Fruit fly (Drosophila melanogaster) whole organism, embryonic: ENCODE data around the gene twf.
A peak's percentile ranks its signal among the peaks of the same experiment; 100 is the strongest.

Experiments used
- Adf1 ChIP-seq: fragments of 200-800 bp; sonication (Bioruptor generic); IDR thresholded peaks from 2 replicates; pipeline ENCODE4 v1.3.6; 2022; ENCODE audit warnings: missing biosample characterization, missing genetic modification characterization
- Asciz ChIP-seq: fragments of 200-800 bp; sonication (Bioruptor generic); optimal IDR thresholded peaks from 2 replicates; lab custom pipeline; 2017; ENCODE audit warnings: missing biosample characterization, mild to moderate bottlenecking, missing genetic modification characterization, missing genetic modification reagents
- CG10543 ChIP-seq: fragments of 200-800 bp; sonication (Bioruptor generic); optimal IDR thresholded peaks from 3 replicates; lab custom pipeline; 2017; ENCODE audit warnings: missing biosample characterization, mild to moderate bottlenecking, missing genetic modification characterization, moderate library complexity
- CG10959 ChIP-seq: fragments of 200-800 bp; sonication (Bioruptor generic); IDR thresholded peaks from 2 replicates; pipeline ENCODE4 v1.3.6; 2022; ENCODE audit warnings: missing biosample characterization, missing genetic modification characterization
- CG11456 ChIP-seq: fragments of 200-800 bp; sonication (Bioruptor generic); IDR thresholded peaks from 3 replicates; pipeline ENCODE4 v1.3.6; 2022; ENCODE audit warnings: missing biosample characterization, missing genetic modification characterization
- CG11695 ChIP-seq: fragments of 200-800 bp; sonication (Bioruptor generic); IDR thresholded peaks from 3 replicates; pipeline ENCODE4 v1.3.6; 2022; ENCODE audit warnings: missing biosample characterization, missing genetic modification characterization
- CG13424 ChIP-seq: fragments of 200-800 bp; sonication (Bioruptor generic); optimal IDR thresholded peaks from 2 replicates; lab custom pipeline; 2019; ENCODE audit warnings: missing biosample characterization, mild to moderate bottlenecking, missing genetic modification characterization, moderate library complexity
- CG13775 ChIP-seq: fragments of 200-800 bp; sonication (Bioruptor generic); optimal IDR thresholded peaks from 3 replicates; lab custom pipeline; 2017; ENCODE audit warnings: missing biosample characterization, mild to moderate bottlenecking, missing genetic modification characterization
- CG14050 ChIP-seq: fragments of 200-800 bp; sonication (Bioruptor generic); IDR thresholded peaks from 3 replicates; pipeline ENCODE4 v1.3.6; 2022; ENCODE audit warnings: missing biosample characterization, missing genetic modification characterization
- CG14860 ChIP-seq: fragments of 200-800 bp; sonication (Bioruptor generic); IDR thresholded peaks from 3 replicates; pipeline ENCODE4 v1.3.6; 2022; ENCODE audit warnings: missing biosample characterization, missing genetic modification characterization; ENCODE audit not compliant: partially characterized antibody
- CG14965 ChIP-seq: fragments of 200-800 bp; sonication (Bioruptor generic); optimal IDR thresholded peaks from 2 replicates; lab custom pipeline; 2016; ENCODE audit warnings: missing biosample characterization, missing genetic modification characterization, borderline replicate concordance
- CG15011 ChIP-seq: fragments of 200-800 bp; sonication (Bioruptor generic); optimal IDR thresholded peaks from 3 replicates; lab custom pipeline; 2018; ENCODE audit warnings: missing biosample characterization, mild to moderate bottlenecking, missing genetic modification characterization
- CG15514 ChIP-seq: fragments of 200-800 bp; sonication (Bioruptor generic); optimal IDR thresholded peaks from 3 replicates; lab custom pipeline; 2017; ENCODE audit warnings: missing biosample characterization, missing genetic modification characterization, mild to moderate bottlenecking, moderate library complexity, missing genetic modification reagents
- CG17385 ChIP-seq: fragments of 200-800 bp; sonication (Bioruptor generic); optimal IDR thresholded peaks from 3 replicates; lab custom pipeline; 2018; ENCODE audit warnings: missing biosample characterization, mild to moderate bottlenecking, missing genetic modification characterization
- CG17829 ChIP-seq: fragments of 200-800 bp; optimal IDR thresholded peaks from 2 replicates; lab custom pipeline; 2019; ENCODE audit warnings: missing biosample characterization, mild to moderate bottlenecking, missing genetic modification characterization, moderate library complexity
- CG18764 ChIP-seq: fragments of 200-800 bp; sonication (Bioruptor generic); optimal IDR thresholded peaks from 3 replicates; lab custom pipeline; 2016; ENCODE audit warnings: missing biosample characterization, missing genetic modification characterization
- CG2202 ChIP-seq: fragments of 200-800 bp; sonication (Bioruptor generic); optimal IDR thresholded peaks from 2 replicates; lab custom pipeline; 2018; ENCODE audit warnings: missing biosample characterization, mild to moderate bottlenecking, missing genetic modification characterization
- CG3065 ChIP-seq: fragments of 200-800 bp; sonication (Bioruptor generic); optimal IDR thresholded peaks from 2 replicates; lab custom pipeline; 2016; ENCODE audit warnings: missing biosample characterization, missing genetic modification characterization
- CG33213 ChIP-seq: fragments of 200-800 bp; sonication (Bioruptor generic); optimal IDR thresholded peaks from 3 replicates; lab custom pipeline; 2016; ENCODE audit warnings: missing biosample characterization, missing genetic modification characterization
- CG4707 ChIP-seq: fragments of 200-800 bp; sonication (Bioruptor generic); optimal IDR thresholded peaks from 2 replicates; lab custom pipeline; 2018; ENCODE audit warnings: missing biosample characterization, mild to moderate bottlenecking, missing genetic modification characterization, moderate library complexity
- CG5953 ChIP-seq: fragments of 200-800 bp; sonication (Bioruptor generic); IDR thresholded peaks from 2 replicates; pipeline ENCODE4 v1.3.6; 2022; ENCODE audit warnings: missing biosample characterization, missing genetic modification characterization
- CG6175 ChIP-seq: fragments of 200-800 bp; sonication (Bioruptor generic); IDR thresholded peaks from 3 replicates; pipeline ENCODE4 v1.3.6; 2022; ENCODE audit warnings: missing biosample characterization, missing genetic modification characterization
- CG6765 ChIP-seq: fragments of 200-800 bp; sonication (Bioruptor generic); optimal IDR thresholded peaks from 3 replicates; lab custom pipeline; 2017; ENCODE audit warnings: missing biosample characterization, mild to moderate bottlenecking, missing genetic modification characterization
- CG8281 ChIP-seq: fragments of 200-800 bp; sonication (Bioruptor generic); optimal IDR thresholded peaks from 2 replicates; lab custom pipeline; 2018; ENCODE audit warnings: missing biosample characterization, mild to moderate bottlenecking, missing genetic modification characterization, moderate library complexity
- CG8944 ChIP-seq: fragments of 200-800 bp; sonication (Bioruptor generic); optimal IDR thresholded peaks from 3 replicates; lab custom pipeline; 2016; ENCODE audit warnings: missing biosample characterization, missing genetic modification characterization
- ERR ChIP-seq: fragments of 200-800 bp; sonication (Bioruptor generic); optimal IDR thresholded peaks from 2 replicates; lab custom pipeline; 2016; ENCODE audit warnings: missing biosample characterization, missing genetic modification characterization
- Ets65A ChIP-seq: fragments of 200-800 bp; sonication (Bioruptor generic); peaks from one replicate; lab custom pipeline; 2016; ENCODE audit warnings: missing biosample characterization, missing genetic modification characterization
- HLH54F ChIP-seq: fragments of 200-800 bp; sonication (Bioruptor generic); optimal IDR thresholded peaks from 3 replicates; lab custom pipeline; 2016; ENCODE audit warnings: missing biosample characterization, missing genetic modification characterization
- Med ChIP-seq: fragments of 200-800 bp; sonication (Bioruptor generic); peaks from one replicate; lab custom pipeline; 2016; ENCODE audit warnings: missing biosample characterization, missing genetic modification characterization, mild to moderate bottlenecking, inconsistent platforms, moderate library complexity
- Optix ChIP-seq: fragments of 200-800 bp; sonication (Bioruptor generic); IDR thresholded peaks from 3 replicates; pipeline ENCODE4 v1.3.6; 2022; ENCODE audit warnings: missing biosample characterization, missing genetic modification characterization
- Rfx ChIP-seq: fragments of 200-800 bp; sonication (Bioruptor generic); IDR thresholded peaks from 2 replicates; pipeline ENCODE4 v1.3.6; 2022; ENCODE audit warnings: missing biosample characterization, missing genetic modification characterization
- Spps ChIP-seq: fragments of 200-800 bp; sonication (Bioruptor generic); optimal IDR thresholded peaks from 2 replicates; lab custom pipeline; 2018; ENCODE audit warnings: missing biosample characterization, mild to moderate bottlenecking, missing genetic modification characterization
- Usf ChIP-seq: fragments of 200-800 bp; sonication (Bioruptor generic); optimal IDR thresholded peaks from 2 replicates; lab custom pipeline; 2017; ENCODE audit warnings: missing genotype, missing biosample characterization, missing genetic modification characterization
- ash1 ChIP-seq: fragments of 200-800 bp; sonication (Bioruptor generic); optimal IDR thresholded peaks from 2 replicates; lab custom pipeline; 2018; ENCODE audit warnings: missing biosample characterization, mild to moderate bottlenecking, missing genetic modification characterization
- crc ChIP-seq: fragments of 200-800 bp; sonication (Bioruptor generic); optimal IDR thresholded peaks from 2 replicates; lab custom pipeline; 2016; ENCODE audit warnings: missing biosample characterization, missing genetic modification characterization
- croc ChIP-seq: fragments of 200-800 bp; sonication (Bioruptor generic); conservative IDR thresholded peaks from 3 replicates; pipeline ENCODE4 v1.3.6; 2022; ENCODE audit warnings: missing biosample characterization, missing genetic modification characterization
- dysf ChIP-seq: fragments of 200-800 bp; sonication (Bioruptor generic); IDR thresholded peaks from 3 replicates; pipeline ENCODE4 v1.3.6; 2022; ENCODE audit warnings: missing biosample characterization, missing genetic modification characterization
- grau ChIP-seq: fragments of 200-800 bp; optimal IDR thresholded peaks from 3 replicates; lab custom pipeline; 2019; ENCODE audit warnings: missing biosample characterization, mild to moderate bottlenecking, missing genetic modification characterization, moderate library complexity
- hth ChIP-seq: fragments of >200 bp; optimal IDR thresholded peaks from 2 replicates; lab custom pipeline; 2017; ENCODE audit warnings: inconsistent platforms
- ind ChIP-seq: fragments of 200-800 bp; sonication (Bioruptor generic); optimal IDR thresholded peaks from 3 replicates; lab custom pipeline; 2016; ENCODE audit warnings: missing biosample characterization, missing genetic modification characterization
- insv ChIP-seq, 2 experiments: fragments of 200-800 bp; sonication (Bioruptor generic); optimal IDR thresholded peaks; 3 replicates each; lab custom pipeline; 2016 to 2018; ENCODE audit warnings: missing biosample characterization in 2 of 2, missing genetic modification characterization in 2 of 2
- jigr1 ChIP-seq: fragments of 200-800 bp; sonication (Bioruptor generic); IDR thresholded peaks from 3 replicates; pipeline ENCODE4 v1.3.6; 2022; ENCODE audit warnings: missing biosample characterization, missing genetic modification characterization
- klu ChIP-seq: fragments of 200-800 bp; sonication (Bioruptor generic); IDR thresholded peaks from 2 replicates; pipeline ENCODE4 v1.3.6; 2022; ENCODE audit warnings: missing biosample characterization, missing genetic modification characterization
- nom ChIP-seq: fragments of 200-800 bp; sonication (Bioruptor generic); optimal IDR thresholded peaks from 2 replicates; lab custom pipeline; 2017; ENCODE audit warnings: missing biosample characterization, missing genetic modification characterization, mild to moderate bottlenecking, moderate library complexity, missing genetic modification reagents
- slou ChIP-seq: fragments of 200-800 bp; sonication (Bioruptor generic); optimal IDR thresholded peaks from 3 replicates; lab custom pipeline; 2016; ENCODE audit warnings: missing biosample characterization, missing genetic modification characterization
- sob ChIP-seq: fragments of 200-800 bp; sonication (Bioruptor generic); IDR thresholded peaks from 2 replicates; pipeline ENCODE4 v1.3.6; 2022; ENCODE audit warnings: missing biosample characterization, missing genetic modification characterization
- twi ChIP-seq: fragments of 200-800 bp; optimal IDR thresholded peaks from 2 replicates; lab custom pipeline; 2019; ENCODE audit warnings: missing biosample characterization, mild to moderate bottlenecking, missing genetic modification characterization, moderate library complexity
- zen2 ChIP-seq: fragments of 200-800 bp; sonication (Bioruptor generic); IDR thresholded peaks from 3 replicates; pipeline ENCODE4 v1.3.6; 2022; ENCODE audit warnings: missing biosample characterization, missing genetic modification characterization; ENCODE audit not compliant: partially characterized antibody

twf gene

DNA sequence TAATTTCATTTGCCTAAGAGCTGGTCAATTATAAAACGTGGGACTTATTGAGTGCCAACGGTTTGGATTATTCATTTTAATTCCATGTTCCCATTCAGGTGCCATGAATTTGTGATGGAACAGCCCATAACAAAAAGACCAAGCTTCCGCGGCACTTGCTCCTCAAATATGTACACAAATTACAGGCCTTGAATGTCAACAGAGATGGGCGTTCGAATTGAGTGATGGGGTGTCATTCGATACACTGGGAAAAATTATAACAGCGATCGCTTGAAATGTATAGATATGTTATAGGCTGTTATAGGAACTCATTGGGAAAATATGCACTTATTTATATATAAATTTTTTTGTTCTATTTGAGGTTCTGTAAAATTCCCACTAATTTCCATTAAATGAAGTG is 6.4 kb upstream of the twf start (continued):
- TF ChIP-seq CG6765 (GFP tag; lab: Kevin White, UChicago): no peak
- TF ChIP-seq Ets65A (GFP tag; lab: Kevin White, UChicago): no peak
- no peak for TF ChIP-seq CG11456 (GFP tag; lab: Robert Waterston, UW)
- TF ChIP-seq Med (GFP tag; lab: Kevin White, UChicago): peak; percentile 57
- no peak for TF ChIP-seq ERR (GFP tag; lab: Kevin White, UChicago)
- TF ChIP-seq ash1 (GFP tag; lab: Kevin White, UChicago): no peak
- TF ChIP-seq CG13775 (GFP tag; lab: Kevin White, UChicago): no peak
- TF ChIP-seq CG5953: no peak
- TF ChIP-seq CG15011 (GFP tag; lab: Kevin White, UChicago): no peak
- TF ChIP-seq CG4707 (GFP tag; lab: Kevin White, UChicago): peak; percentile 2
- no peak for TF ChIP-seq Usf (GFP tag; lab: Kevin White, UChicago)
- TF ChIP-seq CG18764 (GFP tag; lab: Kevin White, UChicago): no peak
- no peak for TF ChIP-seq hth (lab: Kevin White, UChicago)
- TF ChIP-seq zen2 (GFP tag; lab: Robert Waterston, UW): no peak
- peak; percentile 42 for TF ChIP-seq Asciz (GFP tag; lab: Kevin White, UChicago)
- TF ChIP-seq Adf1 (GFP tag; lab: Robert Waterston, UW): no peak
- TF ChIP-seq CG15514 (GFP tag; lab: Kevin White, UChicago): no peak
- TF ChIP-seq grau: no peak
- TF ChIP-seq crc (GFP tag; lab: Kevin White, UChicago): no peak
- TF ChIP-seq, all 482 proteins: peak for 14

DNA sequence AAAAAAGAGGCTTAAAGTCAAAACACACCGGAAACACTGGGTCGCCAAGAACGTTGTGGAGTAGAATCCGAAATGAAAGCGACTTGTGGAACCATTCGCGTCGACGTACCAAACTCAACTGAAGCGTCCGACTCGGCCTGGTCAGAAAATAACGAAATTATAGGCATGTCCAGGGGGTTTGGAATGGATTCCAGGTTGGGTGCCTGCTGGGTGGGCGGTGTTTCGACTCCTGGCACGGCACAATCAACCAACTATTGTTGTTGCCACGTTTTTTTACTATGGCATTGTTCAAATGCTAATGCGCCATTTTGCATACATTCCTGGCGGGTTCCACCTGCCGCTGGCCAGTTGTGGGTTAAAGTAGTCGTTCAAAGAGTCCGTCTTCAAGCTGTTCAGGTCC is 4.1 kb upstream of the twf start, which contains the start of gene Kif19A:
Gene Kif19A (minus strand): TSS at position 101 of the 400 bp plus-strand sequence.
- TF ChIP-seq CG8944 (GFP tag; lab: Kevin White, UChicago): no peak
- no peak for TF ChIP-seq insv (GFP tag; optimal IDR thresholded peaks at IDR 0.05; lab: Kevin White, UChicago)
- peak; percentile 19 for TF ChIP-seq Med (GFP tag; lab: Kevin White, UChicago)
- TF ChIP-seq ind (GFP tag; lab: Kevin White, UChicago): no peak
- TF ChIP-seq CG13424: no peak
- no peak for TF ChIP-seq sob
- no peak for TF ChIP-seq Optix (GFP tag; lab: Robert Waterston, UW)
- no peak for TF ChIP-seq HLH54F (GFP tag; lab: Kevin White, UChicago)

DNA sequence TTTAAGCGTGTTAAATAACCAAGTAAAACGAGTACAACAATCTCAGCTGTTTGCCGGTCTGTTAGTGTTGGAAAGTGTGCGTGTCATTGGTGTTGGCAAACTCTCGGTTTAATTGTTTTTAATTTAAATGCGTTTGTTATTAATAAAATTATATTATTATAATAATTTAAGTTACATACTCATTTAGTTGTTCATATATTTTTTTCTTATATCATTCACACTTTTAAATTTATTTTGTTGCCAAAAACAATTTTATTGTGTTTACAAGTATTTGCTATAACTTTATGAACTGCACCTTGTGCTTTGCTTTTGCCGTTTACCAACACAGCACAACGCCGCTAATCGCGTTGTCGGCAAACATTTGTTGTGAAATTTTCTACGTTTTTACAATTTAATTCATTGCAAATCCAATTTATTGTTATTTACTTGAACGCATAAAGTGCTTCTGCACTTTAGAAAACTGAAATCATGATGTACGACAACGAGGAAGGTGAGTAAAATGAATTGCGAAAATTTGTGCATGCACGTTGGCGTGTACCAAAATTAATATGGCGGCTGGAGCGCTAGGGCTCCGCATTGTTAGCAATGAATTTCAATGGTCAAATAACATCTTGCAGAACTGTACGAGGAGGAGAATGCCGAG is 3.1 kb downstream of the twf start, which contains the start of the genes 140up and Polr2B:
Gene 140up (minus strand): TSS at position 70 of the 643 bp plus-strand sequence.
Gene Polr2B (plus strand): TSS at position 313 of the 643 bp plus-strand sequence.
- TF ChIP-seq Spps (tag; lab: Kevin White, UChicago): peak; percentile 84
- peak; percentile 80; the same call in 2 of the 3 replicates for TF ChIP-seq jigr1 (GFP tag; lab: Robert Waterston, UW)
- peak; percentile 95 for TF ChIP-seq dysf (GFP tag; lab: Robert Waterston, UW)
- TF ChIP-seq croc (GFP tag; lab: Robert Waterston, UW): peak; percentile 86
- TF ChIP-seq CG10959 (GFP tag; lab: Robert Waterston, UW): peak; percentile 78
- TF ChIP-seq klu (GFP tag; lab: Robert Waterston, UW): peak; percentile 95
- TF ChIP-seq CG17829 (tag; lab: Kevin White, UChicago): peak; percentile 96
- TF ChIP-seq CG17385: peak; percentile 89
- TF ChIP-seq CG3065 (GFP tag; lab: Kevin White, UChicago): peak; percentile 92
- TF ChIP-seq CG14860 (GFP tag; lab: Robert Waterston, UW): no peak
- TF ChIP-seq nom (GFP tag; lab: Kevin White, UChicago): peak; percentile 73
- TF ChIP-seq Rfx (GFP tag; lab: Robert Waterston, UW): peak; percentile 96
- peak; percentile 86 for TF ChIP-seq slou (GFP tag; lab: Kevin White, UChicago)
- no peak for TF ChIP-seq CG14965 (GFP tag; lab: Kevin White, UChicago)
- TF ChIP-seq CG10543 (GFP tag; lab: Kevin White, UChicago): peak; percentile 93
- TF ChIP-seq CG11695: peak; percentile 100
- peak; percentile 70 for TF ChIP-seq CG33213
- TF ChIP-seq CG8944 (GFP tag; lab: Kevin White, UChicago): peak; percentile 80
- peak; percentile 72 for TF ChIP-seq CG8281 (tag; lab: Kevin White, UChicago)
- TF ChIP-seq CG14050: peak; percentile 90
- peak; percentile 98 for TF ChIP-seq sob
- TF ChIP-seq CG6175: peak; percentile 85
- TF ChIP-seq CG2202 (tag; lab: Kevin White, UChicago): peak; percentile 82
- TF ChIP-seq twi (tag; lab: Kevin White, UChicago): peak; percentile 90
